Worm (Caenorhabditis elegans) whole organism, early embryonic: ENCODE measurements around the gene lgc-20.

ENCODE experiments used
- F13C5.2 ChIP-seq: sonication (generic microtip); optimal IDR thresholded peaks from 2 replicates; lab custom pipeline; 2017; ENCODE audit warnings: mild to moderate bottlenecking, missing genetic modification characterization, inconsistent platforms, missing compliant biosample characterization
- aly-1 ChIP-seq: sonication (generic microtip); optimal IDR thresholded peaks from 2 replicates; lab custom pipeline; 2016; ENCODE audit warnings: missing genetic modification characterization, missing compliant biosample characterization
- ama-1 ChIP-seq: fragments of 150-350 bp; optimal IDR thresholded peaks from 2 replicates; lab custom pipeline; 2014
- ceh-13 ChIP-seq: fragments of 200-800 bp; sonication (Bioruptor generic); optimal IDR thresholded peaks from 2 replicates; lab custom pipeline; 2018; ENCODE audit warnings: mild to moderate bottlenecking, missing genetic modification characterization, missing compliant biosample characterization
- ceh-36 ChIP-seq: sonication (generic microtip); optimal IDR thresholded peaks from 2 replicates; lab custom pipeline; 2016; ENCODE audit warnings: missing genetic modification characterization, inconsistent platforms, missing compliant biosample characterization
- flt-1 ChIP-seq: fragments of 200-800 bp; sonication (Bioruptor generic); IDR thresholded peaks from 2 replicates; pipeline ENCODE4 v1.3.6; 2022; ENCODE audit warnings: missing genetic modification characterization, missing compliant biosample characterization
- hmbx-1 ChIP-seq: sonication (generic microtip); optimal IDR thresholded peaks from 2 replicates; lab custom pipeline; 2016; ENCODE audit warnings: mild to moderate bottlenecking, missing genetic modification characterization, missing compliant biosample characterization
- hmg-4 ChIP-seq: fragments of 200-800 bp; sonication (Bioruptor generic); optimal IDR thresholded peaks from 2 replicates; lab custom pipeline; 2018; ENCODE audit warnings: mild to moderate bottlenecking, missing genetic modification characterization, missing compliant biosample characterization
- pes-1 ChIP-seq: fragments of 200-800 bp; sonication (Bioruptor generic); IDR thresholded peaks from 2 replicates; pipeline ENCODE4 v1.3.6; 2022; ENCODE audit warnings: missing genetic modification reagents, missing genetic modification characterization, missing compliant biosample characterization
- tbx-37 ChIP-seq: fragments of 200-800 bp; sonication (Bioruptor generic); conservative IDR thresholded peaks from 2 replicates; pipeline ENCODE4 v1.3.6; 2022; ENCODE audit warnings: missing genetic modification reagents, missing genetic modification characterization, missing compliant biosample characterization
- tra-4 ChIP-seq: sonication (generic microtip); optimal IDR thresholded peaks from 2 replicates; lab custom pipeline; 2017; ENCODE audit warnings: missing genetic modification characterization, missing compliant biosample characterization

DNA sequence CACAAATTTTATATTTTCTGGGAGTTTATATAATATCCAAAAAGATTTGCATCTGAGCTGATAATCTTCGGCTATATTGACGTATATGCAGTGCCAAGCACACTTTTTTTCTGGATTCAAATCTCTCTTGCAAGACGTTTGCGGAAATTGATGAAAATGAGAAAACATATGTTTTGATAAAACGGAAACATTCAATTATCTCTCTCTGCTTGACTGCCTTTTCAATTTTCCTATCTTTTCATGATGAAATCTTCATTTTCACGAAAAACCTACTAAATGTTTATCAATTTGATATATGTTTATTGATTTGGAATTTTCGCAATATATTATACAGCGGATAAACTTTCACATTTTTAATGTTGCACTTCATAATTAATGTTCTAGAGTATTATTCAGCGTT lies 35.5 kb downstream of the lgc-20 start:
- TF ChIP-seq ama-1 (no peak), hmg-4 (GFP tag; lab: Kevin White, UChicago) (no peak), aly-1 (tag; lab: Kevin White, UChicago) (no peak), hmbx-1 (no peak), flt-1 (no peak), F13C5.2 (tag; lab: Kevin White, UChicago) (no peak), tra-4 (no peak), ceh-36 (no peak), ceh-13 (GFP tag; lab: Kevin White, UChicago) (no peak), tbx-37 (GFP tag; lab: Robert Waterston, UW) (no peak), pes-1 (GFP tag; lab: Robert Waterston, UW) (no peak)
